Worm (Caenorhabditis elegans) whole organism, L3 larva: Measurements from ENCODE around the gene ndua-7.

ENCODE experiments used
- R02D3.7 ChIP-seq: fragments of 150-350 bp; optimal IDR thresholded peaks from 2 replicates; lab custom pipeline; 2014; ENCODE audit warnings: missing biosample characterization, missing genetic modification characterization
- ZK546.5 ChIP-seq: sonication (generic microtip); optimal IDR thresholded peaks from 2 replicates; lab custom pipeline; 2017; ENCODE audit warnings: missing biosample characterization, missing genetic modification characterization
- aly-2 ChIP-seq: fragments of 150-350 bp; optimal IDR thresholded peaks from 2 replicates; lab custom pipeline; 2014; ENCODE audit warnings: missing biosample characterization, missing genetic modification characterization
- ceh-28 ChIP-seq: fragments of 150-350 bp; optimal IDR thresholded peaks from 2 replicates; lab custom pipeline; 2014; ENCODE audit warnings: missing biosample characterization, missing genetic modification reagents, missing genetic modification characterization
- ceh-9 ChIP-seq: sonication (generic microtip); optimal IDR thresholded peaks from 2 replicates; lab custom pipeline; 2018; ENCODE audit warnings: missing biosample characterization, missing genetic modification characterization
- egl-27 ChIP-seq: sonication (generic microtip); optimal IDR thresholded peaks from 4 replicates; lab custom pipeline; 2017; ENCODE audit warnings: missing biosample characterization, missing genetic modification reagents, missing genetic modification characterization
- elt-1 ChIP-seq: fragments of 150-350 bp; optimal IDR thresholded peaks from 2 replicates; lab custom pipeline; 2014; ENCODE audit warnings: missing biosample characterization, missing genetic modification characterization
- elt-2 ChIP-seq: sonication (generic microtip); optimal IDR thresholded peaks from 2 replicates; lab custom pipeline; 2016; ENCODE audit warnings: missing genetic modification reagents, mild to moderate bottlenecking, missing genetic modification characterization, missing compliant biosample characterization
- elt-3 ChIP-seq, 3 experiments: fragments of 150-350 bp in 1 of 3; sonication (generic microtip) in 2 of 3; optimal IDR thresholded peaks; 2 replicates in 2 of 3; 4 replicates in 1 of 3; lab custom pipeline; 2014 to 2017; ENCODE audit warnings: missing biosample characterization in 3 of 3, missing genetic modification characterization in 3 of 3
- eor-1 ChIP-seq, 2 experiments: fragments of 150-350 bp; optimal IDR thresholded peaks; 2 replicates each; lab custom pipeline; 2014 to 2018; ENCODE audit warnings: missing biosample characterization in 2 of 2, missing genetic modification characterization in 2 of 2
- fkh-10 ChIP-seq: sonication (generic microtip); optimal IDR thresholded peaks from 2 replicates; lab custom pipeline; 2017; ENCODE audit warnings: missing biosample characterization, missing genetic modification reagents, missing genetic modification characterization
- fkh-2 ChIP-seq: fragments of 150-350 bp; optimal IDR thresholded peaks from 2 replicates; lab custom pipeline; 2014; ENCODE audit warnings: missing biosample characterization, missing genetic modification reagents, missing genetic modification characterization
- fos-1 ChIP-seq: fragments of 150-350 bp; optimal IDR thresholded peaks from 2 replicates; lab custom pipeline; 2014; ENCODE audit warnings: missing biosample characterization, missing genetic modification characterization
- hmg-11 ChIP-seq: sonication (generic microtip); optimal IDR thresholded peaks from 2 replicates; lab custom pipeline; 2016; ENCODE audit warnings: missing genetic modification characterization, missing compliant biosample characterization
- jun-1 ChIP-seq: fragments of 150-350 bp; optimal IDR thresholded peaks from 2 replicates; lab custom pipeline; 2014; ENCODE audit warnings: missing biosample characterization, missing genetic modification reagents, missing genetic modification characterization
- lin-15B ChIP-seq: fragments of 150-350 bp; optimal IDR thresholded peaks from 2 replicates; lab custom pipeline; 2014; ENCODE audit warnings: missing biosample characterization, missing genetic modification characterization
- lin-39 ChIP-seq: fragments of 150-350 bp; optimal IDR thresholded peaks from 2 replicates; lab custom pipeline; 2018; ENCODE audit warnings: missing biosample characterization, missing genetic modification reagents, missing genetic modification characterization
- lsy-12 ChIP-seq: sonication (generic microtip); optimal IDR thresholded peaks from 2 replicates; lab custom pipeline; 2016; ENCODE audit warnings: mild to moderate bottlenecking, missing genetic modification characterization, missing compliant biosample characterization
- mdl-1 ChIP-seq: fragments of 150-350 bp; optimal IDR thresholded peaks from 2 replicates; lab custom pipeline; 2014; ENCODE audit warnings: missing biosample characterization, missing genetic modification characterization
- nfya-1 ChIP-seq: sonication (generic microtip); optimal IDR thresholded peaks from 2 replicates; lab custom pipeline; 2017; ENCODE audit warnings: missing genetic modification characterization, mild to moderate bottlenecking, missing compliant biosample characterization, antibody characterized with exemption, moderate library complexity; ENCODE audit not compliant: insufficient read depth
- nhr-11 ChIP-seq: fragments of 150-350 bp; optimal IDR thresholded peaks from 2 replicates; lab custom pipeline; 2014; ENCODE audit warnings: missing biosample characterization, missing genetic modification characterization
- nhr-12 ChIP-seq: fragments of 150-350 bp; optimal IDR thresholded peaks from 2 replicates; lab custom pipeline; 2014; ENCODE audit warnings: missing biosample characterization, missing genetic modification characterization
- nhr-25 ChIP-seq: sonication (generic microtip); optimal IDR thresholded peaks from 2 replicates; lab custom pipeline; 2017; ENCODE audit warnings: missing biosample characterization, missing genetic modification characterization
- nhr-43 ChIP-seq: sonication (generic microtip); optimal IDR thresholded peaks from 2 replicates; lab custom pipeline; 2016; ENCODE audit warnings: mild to moderate bottlenecking, missing genetic modification characterization, missing compliant biosample characterization; ENCODE audit not compliant: poor library complexity, severe bottlenecking
- nhr-67 ChIP-seq: fragments of 150-350 bp; optimal IDR thresholded peaks from 2 replicates; lab custom pipeline; 2014; ENCODE audit warnings: missing biosample characterization, missing genetic modification characterization
- nhr-76 ChIP-seq: fragments of 150-350 bp; sonication (generic microtip); optimal IDR thresholded peaks from 5 replicates; lab custom pipeline; 2014; ENCODE audit warnings: missing biosample characterization, missing genetic modification characterization
- pha-4 ChIP-seq: fragments of 150-350 bp; optimal IDR thresholded peaks from 2 replicates; lab custom pipeline; 2014; ENCODE audit warnings: missing biosample characterization, missing genetic modification reagents, missing genetic modification characterization
- sea-2 ChIP-seq: fragments of 150-350 bp; sonication (generic microtip); optimal IDR thresholded peaks from 4 replicates; lab custom pipeline; 2014; ENCODE audit warnings: missing biosample characterization, missing genetic modification reagents, missing genetic modification characterization
- skn-1 ChIP-seq: fragments of 150-350 bp; optimal IDR thresholded peaks from 2 replicates; lab custom pipeline; 2014; ENCODE audit warnings: missing biosample characterization, missing genetic modification characterization
- snpc-4 ChIP-seq: fragments of 150-350 bp; optimal IDR thresholded peaks from 2 replicates; lab custom pipeline; 2014; ENCODE audit warnings: missing biosample characterization, missing genetic modification characterization
- unc-39 ChIP-seq: sonication (generic microtip); optimal IDR thresholded peaks from 4 replicates; lab custom pipeline; 2017; ENCODE audit warnings: missing biosample characterization, missing genetic modification characterization
- unc-62 ChIP-seq: fragments of 150-350 bp; sonication (generic microtip); optimal IDR thresholded peaks from 4 replicates; lab custom pipeline; 2014; ENCODE audit warnings: missing biosample characterization, missing genetic modification reagents, missing genetic modification characterization
- ztf-11 ChIP-seq: fragments of 150-350 bp; optimal IDR thresholded peaks from 2 replicates; lab custom pipeline; 2014; ENCODE audit warnings: missing biosample characterization, missing genetic modification characterization
- ztf-4 ChIP-seq: fragments of 150-350 bp; optimal IDR thresholded peaks from 2 replicates; lab custom pipeline; 2014; ENCODE audit warnings: missing biosample characterization, missing genetic modification characterization

Gene ndua-7

ce11 chrII:13494175-13494650, at the start of gene ndua-7:
Gene ndua-7, minus strand, starts transcription at chrII:13494600.
- TF ChIP-seq R02D3.7 (tag; lab: Kevin White, UChicago) = no peak
- no peak for TF ChIP-seq fkh-2
- TF ChIP-seq unc-62 = no peak
- TF ChIP-seq unc-39 (tag; lab: Kevin White, UChicago) = no peak
- no peak for TF ChIP-seq ZK546.5 (tag; lab: Kevin White, UChicago)
- no peak for TF ChIP-seq nhr-43 (tag; lab: Kevin White, UChicago)
- no peak for TF ChIP-seq ztf-4
- TF ChIP-seq egl-27 (tag; lab: Kevin White, UChicago) = no peak
- TF ChIP-seq nhr-11 (tag; lab: Kevin White, UChicago) = no peak
- no peak for TF ChIP-seq elt-3 (tag; optimal IDR thresholded peaks at IDR 0.05; lab: Kevin White, UChicago)
- no peak for TF ChIP-seq jun-1 (tag; lab: Kevin White, UChicago)
- no peak for TF ChIP-seq pha-4 (tag; lab: Kevin White, UChicago)
- no peak for TF ChIP-seq ztf-11 (tag; lab: Kevin White, UChicago)
- no peak for TF ChIP-seq aly-2 (tag; lab: Kevin White, UChicago)
- TF ChIP-seq ceh-28 (tag; lab: Kevin White, UChicago) = no peak
- TF ChIP-seq, all 47 proteins: peak for 0

ce11 chrII:13542991-13543390, 48.6 kb upstream of the ndua-7 start:
- TF ChIP-seq eor-1 (tag; optimal IDR thresholded peaks at IDR 0.05; lab: Kevin White, UChicago) (no peak), ZK546.5 (tag; lab: Kevin White, UChicago) (no peak), ztf-11 (tag; lab: Kevin White, UChicago) (no peak), skn-1 (tag; lab: Kevin White, UChicago) (no peak), lin-39 (tag; lab: Kevin White, UChicago) (no peak), lsy-12 (tag; lab: Kevin White, UChicago) (no peak), pha-4 (tag; lab: Kevin White, UChicago) (no peak), mdl-1 (tag; lab: Kevin White, UChicago) (no peak), nhr-76 (tag; lab: Kevin White, UChicago) (no peak), elt-2 (tag; lab: Kevin White, UChicago) (no peak), snpc-4 (tag; lab: Kevin White, UChicago) (no peak), nfya-1 (tag; lab: Kevin White, UChicago) (no peak), ztf-4 (no peak), fos-1 (tag; lab: Kevin White, UChicago) (no peak), fkh-10 (GFP tag; lab: Kevin White, UChicago) (no peak), sea-2 (GFP tag; lab: Kevin White, UChicago) (no peak), elt-3 (tag; optimal IDR thresholded peaks at IDR 0.05; lab: Kevin White, UChicago) (no peak)

- TF ChIP-seq egl-27 (tag; lab: Kevin White, UChicago) = no peak
- no peak for TF ChIP-seq ceh-9 (tag; lab: Kevin White, UChicago)
- no peak for TF ChIP-seq eor-1 (tag; optimal IDR thresholded peaks at IDR 0.05; lab: Kevin White, UChicago)
- no peak for TF ChIP-seq lin-39 (tag; lab: Kevin White, UChicago)
- TF ChIP-seq nhr-12 = no peak
- no peak for TF ChIP-seq hmg-11
- no peak for TF ChIP-seq aly-2 (tag; lab: Kevin White, UChicago)
- TF ChIP-seq ceh-28 (tag; lab: Kevin White, UChicago) = no peak
- no peak for TF ChIP-seq snpc-4 (tag; lab: Kevin White, UChicago)
- no peak for TF ChIP-seq jun-1 (tag; lab: Kevin White, UChicago)
- TF ChIP-seq nfya-1 (tag; lab: Kevin White, UChicago) = no peak
- no peak for TF ChIP-seq nhr-25 (tag; lab: Kevin White, UChicago)
- no peak for TF ChIP-seq sea-2 (GFP tag; lab: Kevin White, UChicago)
- TF ChIP-seq lin-15B = no peak
Observed at ce11 chrII:13540956-13541355, 46.6 kb upstream of the ndua-7 start, which contains the start of the genes noa-1 and Y48E1B.17. Gene noa-1, minus strand, starts transcription at chrII:13541056. Gene Y48E1B.17, minus strand, starts transcription at chrII:13541084.

DNA sequence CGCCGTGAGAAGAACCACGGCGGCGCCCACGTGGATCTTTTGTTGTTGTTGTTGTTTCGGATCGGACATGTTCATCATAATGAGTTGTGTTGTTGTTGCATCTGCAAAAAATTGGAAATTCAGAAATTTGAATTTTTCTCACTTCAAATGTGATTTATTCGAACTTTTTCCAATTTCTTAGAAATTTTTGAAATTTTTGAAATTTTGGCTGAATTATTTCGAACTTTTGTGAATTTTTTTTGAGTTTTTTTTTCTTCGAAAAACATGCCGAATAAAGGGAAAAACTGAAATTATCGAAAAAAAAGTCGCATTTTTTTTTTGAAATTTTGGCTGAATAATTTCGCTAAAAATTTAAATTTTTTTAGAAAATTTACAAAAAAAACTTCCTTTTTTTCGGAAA, 36.7 kb upstream of the ndua-7 start, which contains the start of gene snx-14:
Gene snx-14 (minus strand): TSS at position 101 of the 400 bp plus-strand sequence.
- no peak for TF ChIP-seq elt-1 (tag; lab: Kevin White, UChicago)
- TF ChIP-seq ZK546.5 (tag; lab: Kevin White, UChicago) = no peak
- TF ChIP-seq ceh-28 (tag; lab: Kevin White, UChicago) = no peak
- no peak for TF ChIP-seq nhr-12
- no peak for TF ChIP-seq nhr-67 (tag; lab: Kevin White, UChicago)
- TF ChIP-seq skn-1 (tag; lab: Kevin White, UChicago) = no peak
- TF ChIP-seq nhr-11 (tag; lab: Kevin White, UChicago) = no peak
- no peak for TF ChIP-seq pha-4 (tag; lab: Kevin White, UChicago)
- no peak for TF ChIP-seq nhr-43 (tag; lab: Kevin White, UChicago)
- no peak for TF ChIP-seq fkh-2
- no peak for TF ChIP-seq mdl-1 (tag; lab: Kevin White, UChicago)
